Fruit fly (Drosophila melanogaster): ENCODE results near the gene FRG1.
A peak's percentile ranks its signal among the peaks of the same experiment; 100 is the strongest.

The FRG1 gene

DNA sequence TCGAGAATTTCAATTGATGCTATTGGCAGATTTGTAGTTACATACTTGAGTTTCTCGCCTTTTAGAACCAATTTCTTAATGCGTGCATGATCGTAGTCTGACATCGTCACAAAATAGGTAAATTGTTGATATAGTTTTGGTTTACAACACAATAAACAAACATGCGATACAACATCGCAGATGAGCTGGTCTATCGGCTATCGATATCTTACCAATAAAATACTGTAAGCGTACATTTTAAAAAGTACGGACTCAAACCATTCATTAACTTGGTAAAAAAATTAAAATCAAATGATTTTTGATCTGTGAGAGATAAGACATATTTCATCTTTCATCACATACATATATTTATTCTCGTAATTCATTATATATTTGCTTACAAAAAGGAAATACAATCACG, at the start of gene FRG1:
Gene FRG1, minus strand, starts transcription at position 175 of the 400 bp plus-strand sequence.
- TF ChIP-seq Mnt (GFP tag; optimal IDR thresholded peaks at IDR 0.05) (no peak), toe (GFP tag; optimal IDR thresholded peaks at IDR 0.05) (no peak), cnc (optimal IDR thresholded peaks at IDR 0.05) (no peak), Hr96 (GFP tag; optimal IDR thresholded peaks at IDR 0.05) (no peak), CG1620 (GFP tag; optimal IDR thresholded peaks at IDR 0.05) (no peak), bab1 (GFP tag; optimal IDR thresholded peaks at IDR 0.05) (no peak), CG7101 (tag; optimal IDR thresholded peaks at IDR 0.05) (no peak), CG14711 (tag; optimal IDR thresholded peaks at IDR 0.05) (no peak), pad (GFP tag; optimal IDR thresholded peaks at IDR 0.05) (no peak), cic (GFP tag; optimal IDR thresholded peaks at IDR 0.05) (no peak), tj (GFP tag; optimal IDR thresholded peaks at IDR 0.05) (no peak), CG11617 (GFP tag; optimal IDR thresholded peaks at IDR 0.05) (no peak), kay (GFP tag; ENCODE audit: borderline replicate concordance) (no peak), CG7045 (GFP tag; optimal IDR thresholded peaks at IDR 0.05) (no peak), ovo (GFP tag; optimal IDR thresholded peaks at IDR 0.05) (no peak)

DNA sequence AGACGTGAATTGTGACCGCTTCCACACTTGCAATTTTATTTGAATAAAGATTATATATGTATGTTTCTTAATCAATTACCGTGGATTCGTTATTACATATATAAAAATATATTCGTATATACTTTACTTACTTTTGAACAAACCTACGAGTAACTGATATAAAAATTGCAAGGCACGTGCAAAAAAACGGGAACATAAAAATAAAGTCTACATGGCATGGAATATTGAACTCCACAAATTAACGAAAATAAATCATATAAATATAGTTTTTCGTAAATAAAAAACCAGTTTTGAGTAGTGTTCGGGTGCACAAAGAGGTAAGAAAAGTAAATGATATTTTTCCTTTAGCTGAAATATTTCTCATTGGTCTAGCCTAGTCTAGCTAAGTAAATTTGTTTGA, 45.6 kb upstream of the FRG1 start, which contains the start of gene Spn77Bc:
Gene Spn77Bc, plus strand, starts transcription at position 301 of the 400 bp plus-strand sequence.
- TF ChIP-seq Mnt (GFP tag; optimal IDR thresholded peaks at IDR 0.05) (no peak), Clk (GFP tag; optimal IDR thresholded peaks at IDR 0.05) (no peak), toe (GFP tag; optimal IDR thresholded peaks at IDR 0.05) (no peak), CG33017 (tag; optimal IDR thresholded peaks at IDR 0.05) (no peak), pad (GFP tag; optimal IDR thresholded peaks at IDR 0.05) (no peak), CG5204 (GFP tag; optimal IDR thresholded peaks at IDR 0.05) (no peak), cnc (optimal IDR thresholded peaks at IDR 0.05) (no peak), ovo (GFP tag; optimal IDR thresholded peaks at IDR 0.05) (no peak), cic (GFP tag; optimal IDR thresholded peaks at IDR 0.05) (no peak), kay (GFP tag; ENCODE audit: borderline replicate concordance) (no peak), CG14711 (tag; optimal IDR thresholded peaks at IDR 0.05) (no peak), tj (GFP tag; optimal IDR thresholded peaks at IDR 0.05) (no peak), Hr96 (GFP tag; optimal IDR thresholded peaks at IDR 0.05) (no peak), CG7045 (GFP tag; optimal IDR thresholded peaks at IDR 0.05) (no peak), CG11617 (GFP tag; optimal IDR thresholded peaks at IDR 0.05) (no peak), Crg-1 (GFP tag; optimal IDR thresholded peaks at IDR 0.05) (no peak), bab1 (GFP tag; optimal IDR thresholded peaks at IDR 0.05) (no peak)

DNA sequence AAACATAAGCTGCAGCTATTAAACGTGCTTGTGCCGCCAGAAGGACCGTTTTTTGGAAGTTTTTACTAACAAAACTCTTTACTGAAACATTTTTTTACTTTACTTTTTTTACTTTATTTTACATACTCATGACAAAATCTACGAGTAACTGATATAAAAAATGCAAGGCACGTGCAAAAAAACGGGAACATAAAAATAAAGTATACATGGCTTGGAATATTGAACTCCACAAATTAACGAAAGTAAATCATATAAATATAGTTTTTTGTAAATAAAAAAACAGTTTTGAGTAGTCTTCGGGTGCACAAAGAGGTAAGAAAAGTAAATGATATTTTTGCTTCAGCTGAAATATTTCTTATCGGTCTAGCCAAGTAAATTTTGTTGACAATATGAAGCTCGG, 23.9 kb upstream of the FRG1 start, which contains the start of gene Spn77Bb:
Gene Spn77Bb, plus strand, starts transcription at position 301 of the 400 bp plus-strand sequence.
- TF ChIP-seq Clk (GFP tag; optimal IDR thresholded peaks at IDR 0.05), result no peak
- no peak for TF ChIP-seq ovo (GFP tag; optimal IDR thresholded peaks at IDR 0.05)
- no peak for TF ChIP-seq tj (GFP tag; optimal IDR thresholded peaks at IDR 0.05)
- TF ChIP-seq CG14711 (tag; optimal IDR thresholded peaks at IDR 0.05), result no peak
- no peak for TF ChIP-seq CG11617 (GFP tag; optimal IDR thresholded peaks at IDR 0.05)

DNA sequence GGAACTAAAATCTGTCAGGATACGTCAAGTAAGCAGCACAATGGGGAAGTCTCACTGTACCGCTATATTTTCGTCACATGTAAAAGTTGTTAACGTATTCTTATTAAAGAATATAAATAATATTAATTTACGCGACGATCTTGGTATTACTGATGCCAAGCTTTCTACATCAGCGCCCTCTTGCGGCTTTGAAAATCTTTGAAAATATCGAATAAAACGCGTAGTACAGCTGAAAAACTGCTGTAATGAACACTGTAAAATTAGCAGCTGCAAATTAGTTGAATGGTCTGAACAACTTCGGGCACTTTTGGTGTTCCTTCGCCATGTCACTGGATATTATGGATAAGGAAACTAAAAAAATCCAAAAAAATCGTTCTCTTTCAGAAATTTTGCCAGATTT, 23.3 kb upstream of the FRG1 start:
- TF ChIP-seq toe (GFP tag; optimal IDR thresholded peaks at IDR 0.05) (no peak), CG1620 (GFP tag; optimal IDR thresholded peaks at IDR 0.05) (no peak), Mnt (GFP tag; optimal IDR thresholded peaks at IDR 0.05) (no peak), CG7045 (GFP tag; optimal IDR thresholded peaks at IDR 0.05) (no peak)

DNA sequence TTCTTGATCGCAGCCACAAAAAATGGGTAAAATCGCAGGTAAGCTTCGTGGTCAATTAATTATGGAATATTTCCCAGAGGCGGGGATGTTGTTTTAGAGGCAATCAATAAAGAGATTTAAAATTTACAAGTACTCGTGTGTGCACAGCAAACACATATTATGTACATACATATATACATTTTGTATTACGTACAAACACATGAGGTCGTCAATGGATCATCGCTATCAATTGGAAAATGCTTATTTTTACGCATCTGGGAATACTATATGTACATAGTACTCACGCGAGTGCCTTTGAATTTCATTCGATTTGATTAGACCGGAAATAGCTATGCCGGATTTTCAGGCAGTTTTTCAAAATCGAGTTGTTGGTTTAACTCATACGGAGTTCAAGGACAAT, 21.0 kb upstream of the FRG1 start:
- no peak for TF ChIP-seq CG5204 (GFP tag; optimal IDR thresholded peaks at IDR 0.05)
- TF ChIP-seq kay (GFP tag; ENCODE audit: borderline replicate concordance), result peak; percentile 36
- TF ChIP-seq CG7101 (tag; optimal IDR thresholded peaks at IDR 0.05), result no peak
- TF ChIP-seq cic (GFP tag; optimal IDR thresholded peaks at IDR 0.05), result peak; percentile 79
- TF ChIP-seq bab1 (GFP tag; optimal IDR thresholded peaks at IDR 0.05), result no peak

DNA sequence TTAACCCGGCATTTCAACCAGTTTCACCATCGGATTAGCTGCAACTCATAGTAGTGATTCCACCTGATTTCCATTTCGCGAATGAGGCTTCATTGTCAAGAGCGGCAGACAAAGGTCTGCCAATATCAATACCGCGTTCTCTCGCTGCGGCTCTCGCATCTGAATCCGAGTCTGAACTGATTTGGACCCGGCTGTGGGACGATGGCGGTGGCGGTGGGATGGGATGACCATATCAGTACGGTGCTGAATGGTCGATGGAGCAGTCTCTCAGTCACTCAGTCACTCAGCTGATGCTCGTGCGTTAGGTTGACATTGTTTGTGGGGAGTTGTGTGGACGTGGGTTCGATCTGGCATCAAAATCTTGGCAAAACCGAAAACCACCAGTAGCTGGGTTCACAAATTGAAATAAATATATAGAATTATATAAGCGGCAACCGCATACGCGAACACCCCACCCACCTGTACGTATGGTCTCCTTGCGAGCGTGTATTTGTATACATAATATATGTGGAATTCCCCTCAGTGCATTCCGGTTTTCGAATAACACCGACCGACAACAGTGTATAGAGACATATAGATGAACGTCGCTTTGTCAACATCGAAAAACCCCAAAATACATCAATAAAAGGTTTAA, 20.3 kb upstream of the FRG1 start, which contains the start of gene Spn77Ba:
Gene Spn77Ba, plus strand, starts transcription at position 235 of the 634 bp plus-strand sequence.
- peak; percentile 80 for TF ChIP-seq CG12768 (GFP tag; optimal IDR thresholded peaks at IDR 0.05)
- no peak for TF ChIP-seq ovo (GFP tag; optimal IDR thresholded peaks at IDR 0.05)
- TF ChIP-seq kay (GFP tag; ENCODE audit: borderline replicate concordance), result peak; percentile 64
- TF ChIP-seq CG33017 (tag; optimal IDR thresholded peaks at IDR 0.05), result peak; percentile 23
- peak; percentile 78 for TF ChIP-seq cic (GFP tag; optimal IDR thresholded peaks at IDR 0.05)
- peak; percentile 60 for TF ChIP-seq Mnt (GFP tag; optimal IDR thresholded peaks at IDR 0.05)
- TF ChIP-seq toe (GFP tag; optimal IDR thresholded peaks at IDR 0.05), result peak; percentile 4
- TF ChIP-seq pad (GFP tag; optimal IDR thresholded peaks at IDR 0.05), result no peak

DNA sequence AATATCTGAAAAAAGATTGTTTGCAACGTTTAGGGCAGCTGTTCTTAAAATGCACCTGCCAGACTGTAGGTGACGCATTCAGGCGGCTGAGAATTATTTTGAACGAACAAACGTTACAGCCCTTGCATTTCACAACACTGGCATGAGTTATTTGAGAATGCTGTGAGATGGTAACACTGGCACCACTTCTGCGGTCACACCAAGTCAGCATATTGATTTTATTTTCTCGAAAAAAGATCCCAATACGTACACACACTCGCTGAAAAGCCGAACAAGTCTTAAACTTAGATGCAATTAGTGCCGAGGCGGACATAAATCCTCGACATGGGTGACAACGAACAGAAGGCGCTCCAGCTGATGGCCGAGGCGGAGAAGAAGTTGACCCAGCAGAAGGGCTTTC, 16.7 kb upstream of the FRG1 start, which contains the start of gene alphaSnap:
Gene alphaSnap, plus strand, starts transcription at position 164 of the 400 bp plus-strand sequence.
- peak; percentile 15 for TF ChIP-seq ovo (GFP tag; optimal IDR thresholded peaks at IDR 0.05)
- peak; percentile 15 for TF ChIP-seq toe (GFP tag; optimal IDR thresholded peaks at IDR 0.05)
- TF ChIP-seq Hr96 (GFP tag; optimal IDR thresholded peaks at IDR 0.05), result peak; percentile 29
- peak; percentile 63 for TF ChIP-seq Crg-1 (GFP tag; optimal IDR thresholded peaks at IDR 0.05)
- TF ChIP-seq kay (GFP tag; ENCODE audit: borderline replicate concordance), result no peak
- no peak for TF ChIP-seq CG5204 (GFP tag; optimal IDR thresholded peaks at IDR 0.05)
- TF ChIP-seq CG12768 (GFP tag; optimal IDR thresholded peaks at IDR 0.05), result no peak
- no peak for TF ChIP-seq CG7045 (GFP tag; optimal IDR thresholded peaks at IDR 0.05)
- peak; percentile 43 for TF ChIP-seq bab1 (GFP tag; optimal IDR thresholded peaks at IDR 0.05)
- no peak for TF ChIP-seq cnc (optimal IDR thresholded peaks at IDR 0.05)
- peak; percentile 6 for TF ChIP-seq tj (GFP tag; optimal IDR thresholded peaks at IDR 0.05)
- no peak for TF ChIP-seq CG11617 (GFP tag; optimal IDR thresholded peaks at IDR 0.05)
- TF ChIP-seq Mnt (GFP tag; optimal IDR thresholded peaks at IDR 0.05), result peak; percentile 29
- TF ChIP-seq CG33017 (tag; optimal IDR thresholded peaks at IDR 0.05), result no peak
- peak; percentile 18 for TF ChIP-seq pad (GFP tag; optimal IDR thresholded peaks at IDR 0.05)
- TF ChIP-seq CG1620 (GFP tag; optimal IDR thresholded peaks at IDR 0.05), result peak; percentile 71
- peak; percentile 45 for TF ChIP-seq CG7101 (tag; optimal IDR thresholded peaks at IDR 0.05)
- TF ChIP-seq CG14711 (tag; optimal IDR thresholded peaks at IDR 0.05), result peak; percentile 43
- TF ChIP-seq Clk (GFP tag; optimal IDR thresholded peaks at IDR 0.05), result no peak
- no peak for TF ChIP-seq cic (GFP tag; optimal IDR thresholded peaks at IDR 0.05)
